Worm (Caenorhabditis elegans) whole organism, L2 larva: ENCODE data around the gene R53.5.

ENCODE experiments used
- alr-1 ChIP-seq: fragments of 150-350 bp; optimal IDR thresholded peaks from 2 replicates; lab custom pipeline; 2014; ENCODE audit warnings: missing biosample characterization, missing genetic modification characterization
- egl-27 ChIP-seq: sonication (generic microtip); optimal IDR thresholded peaks from 3 replicates; lab custom pipeline; 2017; ENCODE audit warnings: missing biosample characterization, missing genetic modification reagents, missing genetic modification characterization
- mbf-1 ChIP-seq: sonication (generic microtip); optimal IDR thresholded peaks from 2 replicates; lab custom pipeline; 2017; ENCODE audit warnings: missing biosample characterization, missing genetic modification characterization
- nhr-12 ChIP-seq: fragments of 150-350 bp; optimal IDR thresholded peaks from 2 replicates; lab custom pipeline; 2014; ENCODE audit warnings: missing biosample characterization, missing genetic modification characterization
- nhr-25 ChIP-seq: fragments of 150-350 bp; sonication (generic microtip); optimal IDR thresholded peaks from 3 replicates; lab custom pipeline; 2014; ENCODE audit warnings: missing biosample characterization, missing genetic modification characterization

DNA sequence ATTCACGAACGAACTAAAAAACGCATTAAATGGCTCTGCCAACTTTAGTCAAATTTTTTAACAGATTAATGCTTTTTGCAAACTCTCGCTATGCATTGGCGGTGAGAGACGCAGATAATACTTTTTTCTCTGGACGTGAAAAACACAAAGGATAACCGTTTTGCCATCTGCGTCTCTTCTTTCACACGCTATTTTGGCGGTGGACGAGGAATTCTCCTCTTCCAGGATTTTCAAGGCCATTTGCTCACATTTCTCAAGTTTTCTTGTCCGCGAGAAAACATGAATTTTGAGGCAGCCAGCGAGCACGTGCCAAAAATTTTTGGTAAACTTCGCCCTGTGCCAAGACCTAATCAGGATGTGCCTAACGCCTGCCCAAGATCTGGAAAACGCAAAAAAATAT, 39.3 kb downstream of the R53.5 start:
- TF ChIP-seq egl-27 (tag; lab: Kevin White, UChicago) (no peak), alr-1 (tag; lab: Kevin White, UChicago) (no peak), nhr-25 (tag; lab: Kevin White, UChicago) (no peak), mbf-1 (no peak), nhr-12 (tag; lab: Kevin White, UChicago) (no peak)
